Worm (Caenorhabditis elegans) whole organism, mixed stage, embryonic: Measurements from ENCODE around the gene Y6D1A.1.

Source experiments
- ces-1 ChIP-seq: fragments of 150-350 bp; optimal IDR thresholded peaks from 2 replicates; lab custom pipeline; 2014; ENCODE audit warnings: missing biosample characterization, missing genetic modification reagents, missing genetic modification characterization
- pha-4 ChIP-seq: fragments of 150-350 bp; optimal IDR thresholded peaks from 2 replicates; lab custom pipeline; 2018; ENCODE audit warnings: missing biosample characterization, missing genetic modification reagents, missing genetic modification characterization

DNA sequence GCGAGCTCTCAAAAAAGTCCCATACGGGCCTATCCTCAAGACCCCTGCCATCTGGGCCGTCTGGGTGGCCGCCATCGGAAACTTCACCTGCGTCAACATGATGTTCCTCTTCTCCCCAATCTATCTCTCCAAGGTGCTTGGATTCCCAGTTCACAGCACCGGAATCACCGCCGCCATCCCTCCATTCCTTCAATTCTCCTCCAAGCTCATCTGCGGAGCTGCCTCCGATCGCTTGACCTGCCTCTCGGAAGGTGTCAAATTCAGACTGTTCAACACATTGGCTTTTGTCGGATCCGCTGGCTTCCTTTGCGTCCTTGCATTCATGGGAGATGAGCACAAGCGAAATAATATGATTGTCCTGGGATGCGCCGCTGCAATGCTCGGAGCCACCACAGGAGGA, 21.6 kb upstream of the Y6D1A.1 start:
- no peak for TF ChIP-seq pha-4 (tag; lab: Kevin White, UChicago)
- TF ChIP-seq ces-1 (GFP tag; lab: Kevin White, UChicago) = no peak
